Worm (Caenorhabditis elegans): ENCODE data around the gene pqn-73.

Gene pqn-73

ce11 chrII:8499021-8499420 is 41.5 kb upstream of the pqn-73 start (continued):
- TF ChIP-seq lin-39 (tag; optimal IDR thresholded peaks at IDR 0.05): no peak
- no peak for TF ChIP-seq nhr-77 (tag; optimal IDR thresholded peaks at IDR 0.05)
- TF ChIP-seq swsn-7 (tag; optimal IDR thresholded peaks at IDR 0.05): no peak
- TF ChIP-seq egl-27 (tag; optimal IDR thresholded peaks at IDR 0.05): no peak
- peak; percentile 74 for TF ChIP-seq rnt-1 (tag; optimal IDR thresholded peaks at IDR 0.05)
- no peak for TF ChIP-seq hlh-17 (GFP tag; optimal IDR thresholded peaks at IDR 0.05; ENCODE audit: borderline replicate concordance)
- TF ChIP-seq alr-1 (tag; optimal IDR thresholded peaks at IDR 0.05; ENCODE audit: borderline replicate concordance): no peak
- TF ChIP-seq C34B4.2 (tag; optimal IDR thresholded peaks at IDR 0.05): no peak
- TF ChIP-seq ama-1 (optimal IDR thresholded peaks at IDR 0.05): no peak
- no peak for TF ChIP-seq Y116A8C.19 (tag; optimal IDR thresholded peaks at IDR 0.05; ENCODE audit: borderline replicate concordance)
- no peak for TF ChIP-seq zip-4 (GFP tag; optimal IDR thresholded peaks at IDR 0.05)
- TF ChIP-seq nhr-71 (tag; optimal IDR thresholded peaks at IDR 0.05): peak; percentile 73
- TF ChIP-seq unc-98 (GFP tag; IDR thresholded peaks at IDR 0.05): no peak
- TF ChIP-seq ceh-8 (GFP tag; optimal IDR thresholded peaks at IDR 0.05): no peak
- no peak for TF ChIP-seq elt-2 (tag; optimal IDR thresholded peaks at IDR 0.05)
- no peak for TF ChIP-seq sup-37 (GFP tag; optimal IDR thresholded peaks at IDR 0.05)
- TF ChIP-seq fkh-4 (tag; optimal IDR thresholded peaks at IDR 0.05; ENCODE audit: borderline replicate concordance): no peak
- peak; percentile 41 for TF ChIP-seq nhr-19 (GFP tag; conservative IDR thresholded peaks at IDR 0.05)
- TF ChIP-seq xbp-1 (tag; optimal IDR thresholded peaks at IDR 0.05): no peak
- no peak for TF ChIP-seq C16A3.4 (tag; optimal IDR thresholded peaks at IDR 0.05)
- no peak for TF ChIP-seq lin-15B (tag; optimal IDR thresholded peaks at IDR 0.05)
- peak; percentile 56 for TF ChIP-seq snu-23 (GFP tag; optimal IDR thresholded peaks at IDR 0.05)
- TF ChIP-seq efl-3 (GFP tag; optimal IDR thresholded peaks at IDR 0.05): no peak
- TF ChIP-seq ces-1 (GFP tag; optimal IDR thresholded peaks at IDR 0.05): no peak
- TF ChIP-seq ztf-11 (tag; optimal IDR thresholded peaks at IDR 0.05): no peak
- TF ChIP-seq irx-1 (tag; optimal IDR thresholded peaks at IDR 0.05): no peak
- no peak for TF ChIP-seq fkh-10 (GFP tag; optimal IDR thresholded peaks at IDR 0.05)
- TF ChIP-seq pqm-1 (tag; optimal IDR thresholded peaks at IDR 0.05): no peak
- no peak for TF ChIP-seq egl-13 (tag; optimal IDR thresholded peaks at IDR 0.05)
- no peak for TF ChIP-seq ceh-82 (tag; optimal IDR thresholded peaks at IDR 0.05)
- TF ChIP-seq tbx-2 (tag; optimal IDR thresholded peaks at IDR 0.05): peak; percentile 13
- TF ChIP-seq ets-5 (GFP tag; IDR thresholded peaks at IDR 0.05): no peak
- TF ChIP-seq mdl-1 (tag; optimal IDR thresholded peaks at IDR 0.05): no peak
- TF ChIP-seq pag-3 (tag; optimal IDR thresholded peaks at IDR 0.05; ENCODE audit: borderline replicate concordance, insufficient read depth): peak; percentile 55
- TF ChIP-seq unc-30 (tag; optimal IDR thresholded peaks at IDR 0.05): no peak
- no peak for TF ChIP-seq lir-3 (tag; optimal IDR thresholded peaks at IDR 0.05; ENCODE audit: poor library complexity)
- no peak for TF ChIP-seq lin-35 (GFP tag; optimal IDR thresholded peaks at IDR 0.05)
- TF ChIP-seq nhr-85 (tag): no peak
- TF ChIP-seq elt-3 (tag; optimal IDR thresholded peaks at IDR 0.05): no peak
- no peak for TF ChIP-seq C04F5.9 (tag; optimal IDR thresholded peaks at IDR 0.05)
- peak; percentile 40 for TF ChIP-seq unc-130 (tag; optimal IDR thresholded peaks at IDR 0.05)

- TF ChIP-seq zag-1 (tag; optimal IDR thresholded peaks at IDR 0.05) (no peak), lin-35 (GFP tag; optimal IDR thresholded peaks at IDR 0.05) (no peak), ceh-63 (GFP tag; optimal IDR thresholded peaks at IDR 0.05) (no peak), tbx-2 (tag; optimal IDR thresholded peaks at IDR 0.05) (no peak), ceh-8 (GFP tag; optimal IDR thresholded peaks at IDR 0.05) (no peak), ama-1 (optimal IDR thresholded peaks at IDR 0.05) (no peak), unc-130 (tag; optimal IDR thresholded peaks at IDR 0.05) (no peak), fkh-8 (tag; optimal IDR thresholded peaks at IDR 0.05) (no peak), mdl-1 (tag; optimal IDR thresholded peaks at IDR 0.05) (no peak), lsy-2 (tag; optimal IDR thresholded peaks at IDR 0.05) (peak in 1 of 2 experiments; percentile 13), egl-13 (tag; optimal IDR thresholded peaks at IDR 0.05) (no peak), ceh-82 (tag; optimal IDR thresholded peaks at IDR 0.05) (no peak), nhr-84 (tag; optimal IDR thresholded peaks at IDR 0.05) (no peak), nhr-71 (tag; optimal IDR thresholded peaks at IDR 0.05) (peak; percentile 23), aly-2 (tag; optimal IDR thresholded peaks at IDR 0.05) (no peak), nhr-90 (tag; optimal IDR thresholded peaks at IDR 0.05; ENCODE audit: poor library complexity) (no peak), ceh-88 (GFP tag; IDR thresholded peaks at IDR 0.05) (no peak), lin-14 (GFP tag; optimal IDR thresholded peaks at IDR 0.05) (peak; percentile 58), nhr-47 (tag; optimal IDR thresholded peaks at IDR 0.05) (no peak)
Observed at ce11 chrII:8504074-8504724, 36.3 kb upstream of the pqn-73 start.
